Worm (Caenorhabditis elegans) whole organism, late embryonic: ENCODE measurements around the gene nth-1.

ENCODE experiments used
- C08G9.2 ChIP-seq: sonication (generic microtip); optimal IDR thresholded peaks from 2 replicates; lab custom pipeline; 2016; ENCODE audit warnings: mild to moderate bottlenecking, missing genetic modification characterization, moderate library complexity, missing compliant biosample characterization
- C38D4.7 ChIP-seq: fragments of 200-800 bp; sonication (Bioruptor generic); optimal IDR thresholded peaks from 2 replicates; lab custom pipeline; 2018; ENCODE audit warnings: mild to moderate bottlenecking, missing genetic modification characterization, moderate library complexity, missing compliant biosample characterization
- F13H6.1 ChIP-seq: sonication (generic microtip); optimal IDR thresholded peaks from 2 replicates; lab custom pipeline; 2016; ENCODE audit warnings: missing genetic modification characterization, missing compliant biosample characterization
- K02D7.2 ChIP-seq: sonication (generic microtip); optimal IDR thresholded peaks from 2 replicates; lab custom pipeline; 2017; ENCODE audit warnings: mild to moderate bottlenecking, missing genetic modification characterization, missing compliant biosample characterization
- Y22D7AL.16 ChIP-seq: sonication (generic microtip); optimal IDR thresholded peaks from 2 replicates; lab custom pipeline; 2016; ENCODE audit warnings: missing genetic modification characterization, missing compliant biosample characterization
- ama-1 ChIP-seq: fragments of 150-350 bp; optimal IDR thresholded peaks from 2 replicates; lab custom pipeline; 2014
- ceh-14 ChIP-seq: sonication (generic microtip); optimal IDR thresholded peaks from 2 replicates; lab custom pipeline; 2016; ENCODE audit warnings: missing genotype, missing genetic modification characterization, missing compliant biosample characterization
- ceh-2 ChIP-seq: sonication (generic microtip); optimal IDR thresholded peaks from 2 replicates; lab custom pipeline; 2016; ENCODE audit warnings: missing genotype, missing genetic modification characterization, missing compliant biosample characterization
- ceh-24 ChIP-seq: sonication (generic microtip); optimal IDR thresholded peaks from 2 replicates; lab custom pipeline; 2016; ENCODE audit warnings: mild to moderate bottlenecking, missing genetic modification characterization, missing compliant biosample characterization
- ceh-30 ChIP-seq: fragments of 150-350 bp; optimal IDR thresholded peaks from 2 replicates; lab custom pipeline; 2014; ENCODE audit warnings: missing biosample characterization, missing genetic modification characterization
- ceh-31 ChIP-seq: sonication (generic microtip); optimal IDR thresholded peaks from 2 replicates; lab custom pipeline; 2016; ENCODE audit warnings: missing genetic modification characterization, missing compliant biosample characterization
- ceh-34 ChIP-seq: sonication (generic microtip); optimal IDR thresholded peaks from 2 replicates; lab custom pipeline; 2016; ENCODE audit warnings: mild to moderate bottlenecking, missing genetic modification characterization, missing compliant biosample characterization
- ceh-48 ChIP-seq: sonication (generic microtip); optimal IDR thresholded peaks from 2 replicates; lab custom pipeline; 2016; ENCODE audit warnings: missing genetic modification characterization, inconsistent platforms, missing compliant biosample characterization
- ceh-6 ChIP-seq: fragments of 200-800 bp; sonication (Bioruptor generic); optimal IDR thresholded peaks from 2 replicates; lab custom pipeline; 2018; ENCODE audit warnings: mild to moderate bottlenecking, missing genetic modification characterization, missing compliant biosample characterization
- ceh-9 ChIP-seq: sonication (generic microtip); optimal IDR thresholded peaks from 2 replicates; lab custom pipeline; 2016; ENCODE audit warnings: mild to moderate bottlenecking, missing genetic modification characterization, inconsistent platforms, missing compliant biosample characterization
- dve-1 ChIP-seq: sonication (generic microtip); optimal IDR thresholded peaks from 2 replicates; lab custom pipeline; 2017; ENCODE audit warnings: antibody characterized with exemption, mild to moderate bottlenecking, missing genetic modification characterization, missing compliant biosample characterization
- ets-4 ChIP-seq: sonication (generic microtip); optimal IDR thresholded peaks from 2 replicates; lab custom pipeline; 2016; ENCODE audit warnings: missing genetic modification characterization, missing compliant biosample characterization
- eyg-1 ChIP-seq: sonication (generic microtip); optimal IDR thresholded peaks from 2 replicates; lab custom pipeline; 2016; ENCODE audit warnings: missing genotype, missing genetic modification characterization, missing compliant biosample characterization
- fax-1 ChIP-seq: sonication (generic microtip); optimal IDR thresholded peaks from 2 replicates; lab custom pipeline; 2016; ENCODE audit warnings: missing genotype, missing genetic modification characterization, missing compliant biosample characterization
- fkh-6 ChIP-seq: sonication (generic microtip); optimal IDR thresholded peaks from 2 replicates; lab custom pipeline; 2016; ENCODE audit warnings: missing genetic modification characterization, missing compliant biosample characterization
- gmeb-2 ChIP-seq: sonication (generic microtip); optimal IDR thresholded peaks from 2 replicates; lab custom pipeline; 2016; ENCODE audit warnings: missing genetic modification characterization, inconsistent platforms, missing compliant biosample characterization
- hlh-15 ChIP-seq: sonication (generic microtip); optimal IDR thresholded peaks from 2 replicates; lab custom pipeline; 2016; ENCODE audit warnings: missing genetic modification characterization, missing compliant biosample characterization
- hlh-30 ChIP-seq: sonication (generic microtip); optimal IDR thresholded peaks from 2 replicates; lab custom pipeline; 2017; ENCODE audit warnings: antibody characterized with exemption, missing genetic modification characterization, missing compliant biosample characterization; ENCODE audit not compliant: insufficient read depth
- hlh-6 ChIP-seq: sonication (generic microtip); optimal IDR thresholded peaks from 2 replicates; lab custom pipeline; 2016; ENCODE audit warnings: missing genotype, missing genetic modification characterization, missing compliant biosample characterization
- lim-6 ChIP-seq: sonication (generic microtip); optimal IDR thresholded peaks from 2 replicates; lab custom pipeline; 2016; ENCODE audit warnings: missing genetic modification characterization, missing compliant biosample characterization
- madf-2 ChIP-seq: sonication (generic microtip); optimal IDR thresholded peaks from 2 replicates; lab custom pipeline; 2017; ENCODE audit warnings: missing genetic modification characterization, missing compliant biosample characterization
- odd-2 ChIP-seq: sonication (generic microtip); optimal IDR thresholded peaks from 2 replicates; lab custom pipeline; 2017; ENCODE audit warnings: antibody characterized with exemption, mild to moderate bottlenecking, missing genetic modification characterization, missing compliant biosample characterization
- pax-1 ChIP-seq: fragments of 150-350 bp; optimal IDR thresholded peaks from 2 replicates; lab custom pipeline; 2014; ENCODE audit warnings: missing biosample characterization, missing genetic modification characterization
- pha-2 ChIP-seq: sonication (generic microtip); optimal IDR thresholded peaks from 2 replicates; lab custom pipeline; 2017; ENCODE audit warnings: mild to moderate bottlenecking, missing genetic modification characterization, missing compliant biosample characterization
- pqm-1 ChIP-seq: sonication (generic microtip); optimal IDR thresholded peaks from 2 replicates; lab custom pipeline; 2016; ENCODE audit warnings: missing genetic modification characterization, missing compliant biosample characterization
- pros-1 ChIP-seq: fragments of 150-350 bp; optimal IDR thresholded peaks from 2 replicates; lab custom pipeline; 2014; ENCODE audit warnings: missing biosample characterization, missing genetic modification reagents, missing genetic modification characterization
- sdc-2 ChIP-seq: sonication (generic microtip); optimal IDR thresholded peaks from 2 replicates; lab custom pipeline; 2016; ENCODE audit warnings: missing genotype, missing genetic modification characterization, missing compliant biosample characterization
- sox-4 ChIP-seq: sonication (generic microtip); optimal IDR thresholded peaks from 2 replicates; lab custom pipeline; 2017; ENCODE audit warnings: mild to moderate bottlenecking, missing genetic modification characterization, inconsistent platforms, missing compliant biosample characterization
- syd-9 ChIP-seq: sonication (generic microtip); optimal IDR thresholded peaks from 2 replicates; lab custom pipeline; 2016; ENCODE audit warnings: mild to moderate bottlenecking, missing genetic modification characterization, moderate library complexity, missing compliant biosample characterization
- tbx-2 ChIP-seq: sonication (generic microtip); optimal IDR thresholded peaks from 2 replicates; lab custom pipeline; 2016; ENCODE audit warnings: missing genetic modification characterization, missing compliant biosample characterization
- tbx-7 ChIP-seq: sonication (generic microtip); optimal IDR thresholded peaks from 2 replicates; lab custom pipeline; 2016; ENCODE audit warnings: missing genotype, missing genetic modification characterization, missing compliant biosample characterization
- unc-3 ChIP-seq, 2 experiments: fragments of 200-800 bp in 1 of 2; sonication (Bioruptor generic) in 1 of 2; sonication (generic microtip) in 1 of 2; conservative IDR thresholded peaks in 1 of 2; optimal IDR thresholded peaks in 1 of 2; 2 replicates each; pipeline versions ENCODE4 v1.3.6 to Lab custom; 2016 to 2022; ENCODE audit warnings: missing compliant biosample characterization in 2 of 2, missing genetic modification characterization in 2 of 2, missing genetic modification reagents in 1 of 2
- unc-42 ChIP-seq: sonication (generic microtip); optimal IDR thresholded peaks from 2 replicates; lab custom pipeline; 2016; ENCODE audit warnings: missing genotype, missing genetic modification characterization, missing compliant biosample characterization
- unc-55 ChIP-seq: sonication (generic microtip); optimal IDR thresholded peaks from 2 replicates; lab custom pipeline; 2017; ENCODE audit warnings: missing biosample characterization, missing genetic modification reagents, missing genetic modification characterization
- zip-5 ChIP-seq: sonication (generic microtip); optimal IDR thresholded peaks from 2 replicates; lab custom pipeline; 2016; ENCODE audit warnings: missing genetic modification characterization, missing compliant biosample characterization

Gene nth-1

DNA sequence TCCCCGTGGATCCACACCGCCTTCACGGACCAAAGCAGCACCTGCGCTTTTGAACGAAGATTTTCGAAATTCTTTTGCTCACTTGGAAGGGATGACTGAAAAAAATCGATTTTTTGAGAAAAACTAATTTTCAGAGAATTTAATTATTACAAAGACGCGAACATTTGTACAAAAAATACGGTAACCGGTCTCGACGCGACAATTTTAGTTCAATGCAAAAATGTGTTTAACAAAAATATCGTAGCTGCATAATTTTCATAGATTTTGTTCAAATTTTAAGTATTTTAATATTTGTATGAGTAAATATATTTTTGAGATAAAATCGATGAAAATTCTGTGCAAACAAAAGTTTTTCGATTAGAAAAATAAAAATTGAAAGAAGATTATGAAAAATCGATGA is 31.0 kb downstream of the nth-1 start, which contains the start of gene T08A11.1:
T08A11.1 (minus strand) TSS at position 101 of the 400 bp plus-strand sequence.
- TF ChIP-seq unc-42 (tag; lab: Kevin White, UChicago) (no peak), syd-9 (no peak), pha-2 (tag; lab: Kevin White, UChicago) (no peak), ets-4 (tag; lab: Kevin White, UChicago) (no peak), fax-1 (tag; lab: Kevin White, UChicago) (no peak), pqm-1 (tag; lab: Kevin White, UChicago) (no peak), unc-55 (GFP tag; lab: Kevin White, UChicago) (no peak), zip-5 (tag; lab: Kevin White, UChicago) (no peak), F13H6.1 (tag; lab: Kevin White, UChicago) (no peak), ceh-30 (tag; lab: Kevin White, UChicago) (no peak), madf-2 (tag; lab: Kevin White, UChicago) (no peak), hlh-15 (tag; lab: Kevin White, UChicago) (no peak), hlh-30 (tag; lab: Kevin White, UChicago) (no peak), lim-6 (tag; lab: Kevin White, UChicago) (no peak), ama-1 (no peak)
- TF ChIP-seq, all 69 proteins: peak for 0

DNA sequence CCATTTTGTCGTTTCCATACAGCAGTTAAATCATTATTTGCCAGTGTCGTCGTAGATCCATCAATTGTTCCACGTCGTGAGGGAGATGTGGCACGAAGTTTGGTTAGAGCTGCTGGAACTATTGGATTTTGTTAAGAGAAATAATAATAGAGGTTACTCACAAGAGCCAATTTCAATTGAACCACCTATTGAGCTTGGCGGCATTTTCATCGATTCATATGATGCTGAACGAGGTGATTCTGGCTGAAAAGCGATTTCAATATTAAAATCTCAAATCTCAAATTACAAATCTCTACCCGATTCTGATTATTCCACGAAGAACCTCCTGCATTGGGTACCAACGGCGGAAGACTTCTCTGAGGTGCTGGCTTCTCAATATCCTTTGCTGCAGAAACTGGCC is 36.2 kb downstream of the nth-1 start:
- TF ChIP-seq C38D4.7 (GFP tag; lab: Kevin White, UChicago) = no peak
- no peak for TF ChIP-seq tbx-7 (tag; lab: Kevin White, UChicago)
- TF ChIP-seq ceh-14 = no peak
- TF ChIP-seq unc-55 (GFP tag; lab: Kevin White, UChicago) = no peak
- no peak for TF ChIP-seq pax-1 (tag; lab: Kevin White, UChicago)
- TF ChIP-seq hlh-6 (tag; lab: Kevin White, UChicago) = no peak
- no peak for TF ChIP-seq fax-1 (tag; lab: Kevin White, UChicago)
- no peak for TF ChIP-seq C08G9.2 (tag; lab: Kevin White, UChicago)
- TF ChIP-seq ceh-24 (tag; lab: Kevin White, UChicago) = no peak
- no peak for TF ChIP-seq gmeb-2 (tag; lab: Kevin White, UChicago)
- no peak for TF ChIP-seq ceh-48 (tag; lab: Kevin White, UChicago)
- no peak for TF ChIP-seq ceh-31 (tag; lab: Kevin White, UChicago)
- no peak for TF ChIP-seq syd-9
- TF ChIP-seq unc-3 (GFP tag; conservative IDR thresholded peaks at IDR 0.05; lab: Robert Waterston, UW) = no peak
- TF ChIP-seq unc-3 (tag; optimal IDR thresholded peaks at IDR 0.05; lab: Kevin White, UChicago) = no peak
- no peak for TF ChIP-seq F13H6.1 (tag; lab: Kevin White, UChicago)
- no peak for TF ChIP-seq pros-1
- no peak for TF ChIP-seq sdc-2 (tag; lab: Kevin White, UChicago)
- TF ChIP-seq dve-1 (tag; lab: Kevin White, UChicago) = no peak
- no peak for TF ChIP-seq fkh-6 (tag; lab: Kevin White, UChicago)

DNA sequence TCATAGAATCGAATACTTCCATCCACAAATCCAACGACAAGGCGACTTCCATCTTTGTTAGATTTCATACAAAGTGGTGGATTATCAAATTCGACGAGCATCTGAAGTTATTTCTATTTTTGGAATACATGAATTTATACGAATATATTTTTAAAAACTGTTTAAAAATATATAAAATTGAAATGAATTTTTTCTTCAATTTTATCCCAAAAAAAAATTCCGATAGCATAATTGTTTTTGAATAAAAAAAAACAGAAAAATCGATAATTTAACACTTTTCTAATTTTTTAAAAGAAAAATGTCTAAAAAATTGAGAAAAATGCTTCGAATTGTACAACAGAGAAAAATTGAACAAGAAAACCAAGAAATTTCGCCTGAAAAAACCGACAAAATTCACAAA is 46.5 kb downstream of the nth-1 start, which contains the start of gene Y44F5A.1:
Y44F5A.1 (minus strand) TSS at position 101 of the 400 bp plus-strand sequence.
- no peak for TF ChIP-seq eyg-1 (tag; lab: Kevin White, UChicago)
- no peak for TF ChIP-seq ceh-48 (tag; lab: Kevin White, UChicago)
- TF ChIP-seq odd-2 (tag; lab: Kevin White, UChicago) = no peak
- no peak for TF ChIP-seq ceh-9 (tag; lab: Kevin White, UChicago)
- TF ChIP-seq tbx-2 (tag; lab: Kevin White, UChicago) = no peak
- no peak for TF ChIP-seq gmeb-2 (tag; lab: Kevin White, UChicago)
- no peak for TF ChIP-seq sox-4 (tag; lab: Kevin White, UChicago)
- no peak for TF ChIP-seq ceh-34 (tag; lab: Kevin White, UChicago)
- no peak for TF ChIP-seq ceh-6 (GFP tag; lab: Kevin White, UChicago)
- TF ChIP-seq fax-1 (tag; lab: Kevin White, UChicago) = no peak
- TF ChIP-seq K02D7.2 (tag; lab: Kevin White, UChicago) = no peak
- no peak for TF ChIP-seq pha-2 (tag; lab: Kevin White, UChicago)
- no peak for TF ChIP-seq Y22D7AL.16 (tag; lab: Kevin White, UChicago)
- no peak for TF ChIP-seq ceh-2 (tag; lab: Kevin White, UChicago)
- no peak for TF ChIP-seq pros-1
